Worm (Caenorhabditis elegans): ENCODE data around the gene plr-1.

ce11 chrIII:11444796-11445386 lies 11.8 kb upstream of the plr-1 start:
- TF ChIP-seq aptf-2 (GFP tag; conservative IDR thresholded peaks at IDR 0.05) (no peak), ztf-26 (tag; optimal IDR thresholded peaks at IDR 0.05) (no peak), F22D6.2 (tag; optimal IDR thresholded peaks at IDR 0.05) (no peak), lag-1 (GFP tag; IDR thresholded peaks at IDR 0.05) (no peak), ztf-25 (GFP tag; IDR thresholded peaks at IDR 0.05) (no peak), athp-1 (tag; optimal IDR thresholded peaks at IDR 0.05) (no peak), snpc-4 (GFP tag; optimal IDR thresholded peaks at IDR 0.05) (no peak), snpc-4 (tag; optimal IDR thresholded peaks at IDR 0.05) (peak in 1 of 4 experiments; percentile 2), ZK185.1 (tag; optimal IDR thresholded peaks at IDR 0.05; ENCODE audit: poor library complexity, severe bottlenecking) (no peak), madf-10 (tag; optimal IDR thresholded peaks at IDR 0.05) (no peak), lin-54 (GFP tag; optimal IDR thresholded peaks at IDR 0.05) (no peak), aptf-3 (GFP tag; IDR thresholded peaks at IDR 0.05) (no peak)

Data from whole organism, young adult.